Worm (Caenorhabditis elegans) whole organism, midembryonic: ENCODE measurements around the gene nhr-167.

Source experiments
- T22C8.4 ChIP-seq: fragments of 200-800 bp; sonication (Bioruptor generic); IDR thresholded peaks from 2 replicates; pipeline ENCODE4 v1.3.6; 2022; ENCODE audit warnings: missing genetic modification characterization, missing compliant biosample characterization
- cog-1 ChIP-seq: sonication (generic microtip); optimal IDR thresholded peaks from 2 replicates; lab custom pipeline; 2016; ENCODE audit warnings: missing genetic modification characterization, missing compliant biosample characterization
- flt-1 ChIP-seq: fragments of 200-800 bp; sonication (Bioruptor generic); IDR thresholded peaks from 2 replicates; pipeline ENCODE4 v1.3.6; 2022; ENCODE audit warnings: missing genetic modification characterization, missing compliant biosample characterization
- klf-2 ChIP-seq: fragments of 200-800 bp; sonication (Bioruptor generic); conservative IDR thresholded peaks from 2 replicates; pipeline ENCODE4 v1.3.6; 2022; ENCODE audit warnings: missing genetic modification reagents, missing genetic modification characterization, missing compliant biosample characterization
- med-1 ChIP-seq: sonication (generic microtip); optimal IDR thresholded peaks from 2 replicates; lab custom pipeline; 2017; ENCODE audit warnings: missing genetic modification characterization, mild to moderate bottlenecking, missing compliant biosample characterization, antibody characterized with exemption, missing genetic modification reagents; ENCODE audit not compliant: insufficient read depth
- ref-1 ChIP-seq: fragments of 200-800 bp; sonication (Bioruptor generic); conservative IDR thresholded peaks from 2 replicates; pipeline ENCODE4 v1.3.6; 2022; ENCODE audit warnings: missing genetic modification reagents, missing genetic modification characterization, missing compliant biosample characterization
- tab-1 ChIP-seq: fragments of 200-800 bp; sonication (Bioruptor generic); IDR thresholded peaks from 2 replicates; pipeline ENCODE4 v1.3.6; 2022; ENCODE audit warnings: missing genetic modification characterization, missing compliant biosample characterization
- ztf-23 ChIP-seq: fragments of 200-800 bp; sonication (Bioruptor generic); IDR thresholded peaks from 2 replicates; pipeline ENCODE4 v1.3.6; 2022; ENCODE audit warnings: missing genetic modification reagents, missing genetic modification characterization, missing compliant biosample characterization

- TF ChIP-seq flt-1 (GFP tag; lab: Robert Waterston, UW) (no peak), med-1 (GFP tag; lab: Kevin White, UChicago) (no peak), klf-2 (GFP tag; lab: Robert Waterston, UW) (no peak), ref-1 (no peak), T22C8.4 (GFP tag; lab: Robert Waterston, UW) (no peak), cog-1 (tag; lab: Kevin White, UChicago) (no peak), tab-1 (GFP tag; lab: Robert Waterston, UW) (no peak), ztf-23 (no peak)
Measured at ce11 chrX:11952129-11952528, 29.8 kb downstream of the nhr-167 start.
